Fruit fly (Drosophila melanogaster): Measurements from ENCODE around the gene Ance-2.

dm6 chr2L:13911783-13912182, 2.6 kb downstream of the Ance-2 start, which contains the start of gene Acyp:
- TF ChIP-seq woc (GFP tag; optimal IDR thresholded peaks at IDR 0.05), result no peak
- TF ChIP-seq Abd-B (GFP tag; optimal IDR thresholded peaks at IDR 0.05), result no peak
- no peak for TF ChIP-seq sage (GFP tag; optimal IDR thresholded peaks at IDR 0.05)
- no peak for TF ChIP-seq psq (GFP tag; optimal IDR thresholded peaks at IDR 0.05)
- no peak for TF ChIP-seq brk (GFP tag; optimal IDR thresholded peaks at IDR 0.05)
- TF ChIP-seq dl (GFP tag; optimal IDR thresholded peaks at IDR 0.05; ENCODE audit: insufficient read depth in 1 of 2, partially characterized antibody in 2 of 2), result no peak
- TF ChIP-seq pan (optimal IDR thresholded peaks at IDR 0.05), result no peak
- TF ChIP-seq GATAd (GFP tag; optimal IDR thresholded peaks at IDR 0.05), result no peak
- no peak for TF ChIP-seq Mio (GFP tag; optimal IDR thresholded peaks at IDR 0.05)
- TF ChIP-seq Myc (optimal IDR thresholded peaks at IDR 0.05), result peak; percentile 27
- TF ChIP-seq Jra (GFP tag; optimal IDR thresholded peaks at IDR 0.05), result no peak
